Worm (Caenorhabditis elegans): ENCODE results near the gene octr-1.

octr-1 gene

ce11 chrX:5629941-5630340, 18.9 kb upstream of the octr-1 start, which contains the start of gene argn-1:
Gene argn-1 (plus strand): TSS chrX:5630023.
- no peak for TF ChIP-seq sup-37 (GFP tag; optimal IDR thresholded peaks at IDR 0.05)
- TF ChIP-seq lir-3 (tag; optimal IDR thresholded peaks at IDR 0.05; ENCODE audit: poor library complexity): no peak
- TF ChIP-seq fos-1 (tag; optimal IDR thresholded peaks at IDR 0.05): no peak
- no peak for TF ChIP-seq unc-130 (tag; optimal IDR thresholded peaks at IDR 0.05)
- no peak for TF ChIP-seq ama-1 (optimal IDR thresholded peaks at IDR 0.05)
- no peak for TF ChIP-seq aha-1 (tag; optimal IDR thresholded peaks at IDR 0.05)
- TF ChIP-seq nhr-85 (tag): peak; percentile 72
- no peak for TF ChIP-seq alr-1 (tag; optimal IDR thresholded peaks at IDR 0.05; ENCODE audit: borderline replicate concordance)
- TF ChIP-seq pag-3 (tag; optimal IDR thresholded peaks at IDR 0.05; ENCODE audit: borderline replicate concordance, insufficient read depth): no peak
- TF ChIP-seq lin-14 (GFP tag; optimal IDR thresholded peaks at IDR 0.05): peak; percentile 22
- TF ChIP-seq nhr-90 (tag; optimal IDR thresholded peaks at IDR 0.05; ENCODE audit: poor library complexity): peak; percentile 52
- TF ChIP-seq ceh-63 (GFP tag; optimal IDR thresholded peaks at IDR 0.05): no peak
- peak in 1 of 6 experiments; percentile 42 for TF ChIP-seq elt-3 (tag; optimal IDR thresholded peaks at IDR 0.05)
- TF ChIP-seq grh-1 (GFP tag; IDR thresholded peaks at IDR 0.05): peak; percentile 36; the same call in 1 of the 2 replicates
- TF ChIP-seq sox-4 (tag; optimal IDR thresholded peaks at IDR 0.05): no peak
- TF ChIP-seq egl-13 (tag; optimal IDR thresholded peaks at IDR 0.05): no peak
- no peak for TF ChIP-seq fkh-4 (tag; optimal IDR thresholded peaks at IDR 0.05; ENCODE audit: borderline replicate concordance)
- peak; percentile 20 for TF ChIP-seq snu-23 (GFP tag; optimal IDR thresholded peaks at IDR 0.05)
- no peak for TF ChIP-seq ceh-8 (GFP tag; optimal IDR thresholded peaks at IDR 0.05)
- TF ChIP-seq lin-35 (GFP tag; optimal IDR thresholded peaks at IDR 0.05): peak in 1 of 2 experiments; percentile 38
- no peak for TF ChIP-seq mab-9 (GFP tag; IDR thresholded peaks at IDR 0.05)
- no peak for TF ChIP-seq snpc-4 (tag; optimal IDR thresholded peaks at IDR 0.05)
- TF ChIP-seq nhr-71 (tag; optimal IDR thresholded peaks at IDR 0.05): peak; percentile 48
- no peak for TF ChIP-seq vab-15 (tag; optimal IDR thresholded peaks at IDR 0.05)
- TF ChIP-seq mdl-1 (tag; optimal IDR thresholded peaks at IDR 0.05): peak in 1 of 2 experiments; percentile 52
- TF ChIP-seq ceh-90 (tag; optimal IDR thresholded peaks at IDR 0.05): no peak
- TF ChIP-seq aly-2 (tag; optimal IDR thresholded peaks at IDR 0.05): no peak
- no peak for TF ChIP-seq swsn-7 (tag; optimal IDR thresholded peaks at IDR 0.05)
- TF ChIP-seq nhr-20 (tag; optimal IDR thresholded peaks at IDR 0.05): peak; percentile 50
- TF ChIP-seq blmp-1 (tag; optimal IDR thresholded peaks at IDR 0.05): peak; percentile 58
- TF ChIP-seq nhr-76 (tag; optimal IDR thresholded peaks at IDR 0.05): no peak

ce11 chrX:5628432-5628977, 17.4 kb upstream of the octr-1 start:
- peak; percentile 27; the same call in 1 of the 2 replicates for TF ChIP-seq grh-1 (GFP tag; IDR thresholded peaks at IDR 0.05)
- TF ChIP-seq snu-23 (GFP tag; optimal IDR thresholded peaks at IDR 0.05): peak; percentile 25
- no peak for TF ChIP-seq ets-5 (GFP tag; IDR thresholded peaks at IDR 0.05)
- no peak for TF ChIP-seq unc-98 (GFP tag; IDR thresholded peaks at IDR 0.05)
- no peak for TF ChIP-seq tlp-1 (tag; optimal IDR thresholded peaks at IDR 0.05)
- peak in 1 of 2 experiments; percentile 15 for TF ChIP-seq lin-35 (GFP tag; optimal IDR thresholded peaks at IDR 0.05)
- TF ChIP-seq dpl-1 (GFP tag; optimal IDR thresholded peaks at IDR 0.05): no peak
- TF ChIP-seq irx-1 (tag; optimal IDR thresholded peaks at IDR 0.05): no peak
- peak; percentile 20 for TF ChIP-seq tbx-2 (tag; optimal IDR thresholded peaks at IDR 0.05)
- no peak for TF ChIP-seq efl-1 (optimal IDR thresholded peaks at IDR 0.05)
- peak in 1 of 2 experiments; percentile 76 for TF ChIP-seq efl-1 (GFP tag; optimal IDR thresholded peaks at IDR 0.05 in 1 of 2)
- TF ChIP-seq nhr-90 (tag; optimal IDR thresholded peaks at IDR 0.05; ENCODE audit: poor library complexity): peak; percentile 27
- TF ChIP-seq lin-14 (GFP tag; optimal IDR thresholded peaks at IDR 0.05): peak; percentile 39
- TF ChIP-seq mdl-1 (tag; optimal IDR thresholded peaks at IDR 0.05): peak in 1 of 2 experiments; percentile 61
- TF ChIP-seq egl-13 (tag; optimal IDR thresholded peaks at IDR 0.05): no peak
- no peak for TF ChIP-seq ceh-63 (GFP tag; optimal IDR thresholded peaks at IDR 0.05)
- no peak for TF ChIP-seq fos-1 (tag; optimal IDR thresholded peaks at IDR 0.05)
- TF ChIP-seq nhr-77 (tag; optimal IDR thresholded peaks at IDR 0.05): peak; percentile 7
- TF ChIP-seq elt-3 (tag; optimal IDR thresholded peaks at IDR 0.05): peak in 4 of 6 experiments; percentile 17 to 70 (median 54)
- no peak for TF ChIP-seq ceh-88 (GFP tag; IDR thresholded peaks at IDR 0.05)
- no peak for TF ChIP-seq isw-1 (GFP tag; IDR thresholded peaks at IDR 0.05)
- no peak for TF ChIP-seq aha-1 (tag; optimal IDR thresholded peaks at IDR 0.05)
- no peak for TF ChIP-seq nhr-47 (tag; optimal IDR thresholded peaks at IDR 0.05)
- peak; percentile 76 for TF ChIP-seq nhr-20 (tag; optimal IDR thresholded peaks at IDR 0.05)
- no peak for TF ChIP-seq elt-2 (tag; optimal IDR thresholded peaks at IDR 0.05)
- TF ChIP-seq unc-30 (tag; optimal IDR thresholded peaks at IDR 0.05): no peak
- no peak for TF ChIP-seq zag-1 (tag; optimal IDR thresholded peaks at IDR 0.05)
- TF ChIP-seq lin-13 (GFP tag; optimal IDR thresholded peaks at IDR 0.05): no peak
- no peak for TF ChIP-seq ceh-82 (tag; optimal IDR thresholded peaks at IDR 0.05)
- TF ChIP-seq lin-39 (tag; optimal IDR thresholded peaks at IDR 0.05): no peak
- no peak for TF ChIP-seq snpc-4 (tag; optimal IDR thresholded peaks at IDR 0.05)
- TF ChIP-seq C04F5.9 (tag; optimal IDR thresholded peaks at IDR 0.05): no peak

Data from whole organism, L1 larva.